Worm (Caenorhabditis elegans) whole organism, L4/young adult: ENCODE data around the gene F08G2.5.

Experiments
- dao-5 ChIP-seq: sonication (generic microtip); optimal IDR thresholded peaks from 2 replicates; lab custom pipeline; 2016; ENCODE audit warnings: missing genotype, missing genetic modification characterization, moderate library complexity, missing compliant biosample characterization
- him-1 ChIP-seq: sonication (generic microtip); optimal IDR thresholded peaks from 2 replicates; lab custom pipeline; 2016; ENCODE audit warnings: missing genotype, missing genetic modification reagents, missing genetic modification characterization, missing compliant biosample characterization

ce11 chrII:13833505-13833904 is at the start of gene F08G2.5:
- TF ChIP-seq him-1 (tag; lab: Kevin White, UChicago): no peak
- TF ChIP-seq dao-5 (tag; lab: Kevin White, UChicago): no peak
